Fruit fly (Drosophila melanogaster) whole organism, embryonic: ENCODE results near the gene MTPAP.

Experiments used
- Atf6 ChIP-seq: fragments of 200-800 bp; sonication (Bioruptor generic); IDR thresholded peaks from 2 replicates; pipeline ENCODE4 v1.3.6; 2022; ENCODE audit warnings: missing biosample characterization, missing genetic modification characterization
- CG10431 ChIP-seq: fragments of 200-800 bp; sonication (Bioruptor generic); optimal IDR thresholded peaks from 3 replicates; lab custom pipeline; 2018; ENCODE audit warnings: missing biosample characterization, mild to moderate bottlenecking, missing genetic modification characterization
- CG10543 ChIP-seq: fragments of 200-800 bp; sonication (Bioruptor generic); optimal IDR thresholded peaks from 3 replicates; lab custom pipeline; 2017; ENCODE audit warnings: missing biosample characterization, mild to moderate bottlenecking, missing genetic modification characterization, moderate library complexity
- CG10959 ChIP-seq: fragments of 200-800 bp; sonication (Bioruptor generic); IDR thresholded peaks from 2 replicates; pipeline ENCODE4 v1.3.6; 2022; ENCODE audit warnings: missing biosample characterization, missing genetic modification characterization
- CG11093 ChIP-seq: fragments of 200-800 bp; sonication (Bioruptor generic); IDR thresholded peaks from 3 replicates; pipeline ENCODE4 v1.3.6; 2022; ENCODE audit warnings: missing biosample characterization, missing genetic modification characterization
- CG13775 ChIP-seq: fragments of 200-800 bp; sonication (Bioruptor generic); optimal IDR thresholded peaks from 3 replicates; lab custom pipeline; 2017; ENCODE audit warnings: missing biosample characterization, mild to moderate bottlenecking, missing genetic modification characterization
- CG14014 ChIP-seq: fragments of 200-800 bp; sonication (Bioruptor generic); IDR thresholded peaks from 2 replicates; pipeline ENCODE4 v1.3.6; 2022; ENCODE audit warnings: missing biosample characterization, missing genetic modification characterization
- CG14965 ChIP-seq: fragments of 200-800 bp; sonication (Bioruptor generic); optimal IDR thresholded peaks from 2 replicates; lab custom pipeline; 2016; ENCODE audit warnings: missing biosample characterization, missing genetic modification characterization, borderline replicate concordance
- CG18011 ChIP-seq: fragments of 200-800 bp; sonication (Bioruptor generic); optimal IDR thresholded peaks from 2 replicates; lab custom pipeline; 2017; ENCODE audit warnings: missing biosample characterization, missing genetic modification characterization, mild to moderate bottlenecking, moderate library complexity, missing genotype
- CG18619 ChIP-seq: fragments of 200-800 bp; sonication (Bioruptor generic); optimal IDR thresholded peaks from 3 replicates; lab custom pipeline; 2017; ENCODE audit warnings: missing biosample characterization, mild to moderate bottlenecking, missing genetic modification characterization
- CG3163 ChIP-seq: fragments of 200-800 bp; sonication (Bioruptor generic); optimal IDR thresholded peaks from 3 replicates; lab custom pipeline; 2016; ENCODE audit warnings: missing biosample characterization, missing genetic modification characterization
- CG32532 ChIP-seq: fragments of 200-800 bp; sonication (Bioruptor generic); IDR thresholded peaks from 2 replicates; pipeline ENCODE4 v1.3.6; 2022; ENCODE audit warnings: missing biosample characterization, missing genetic modification characterization
- CG32767 ChIP-seq: fragments of 200-800 bp; sonication (Bioruptor generic); IDR thresholded peaks from 2 replicates; pipeline ENCODE4 v1.3.6; 2022; ENCODE audit warnings: missing biosample characterization, missing genetic modification characterization
- CG3281 ChIP-seq: fragments of 200-800 bp; sonication (Bioruptor generic); optimal IDR thresholded peaks from 3 replicates; lab custom pipeline; 2017; ENCODE audit warnings: missing biosample characterization, mild to moderate bottlenecking, missing genetic modification characterization
- CG33557 ChIP-seq: fragments of 200-800 bp; sonication (Bioruptor generic); optimal IDR thresholded peaks from 2 replicates; lab custom pipeline; 2019; ENCODE audit warnings: missing biosample characterization, mild to moderate bottlenecking, missing genetic modification characterization, moderate library complexity
- CG4617 ChIP-seq: fragments of 200-800 bp; sonication (Bioruptor generic); optimal IDR thresholded peaks from 3 replicates; lab custom pipeline; 2016; ENCODE audit warnings: missing biosample characterization, missing genetic modification characterization, borderline replicate concordance
- CG4820 ChIP-seq: fragments of 200-800 bp; sonication (Bioruptor generic); optimal IDR thresholded peaks from 3 replicates; lab custom pipeline; 2016; ENCODE audit warnings: missing biosample characterization, missing genetic modification characterization
- CG4854 ChIP-seq: fragments of 200-800 bp; sonication (Bioruptor generic); optimal IDR thresholded peaks from 2 replicates; lab custom pipeline; 2016; ENCODE audit warnings: missing biosample characterization, missing genetic modification characterization, inconsistent platforms
- CG5953 ChIP-seq: fragments of 200-800 bp; sonication (Bioruptor generic); IDR thresholded peaks from 2 replicates; pipeline ENCODE4 v1.3.6; 2022; ENCODE audit warnings: missing biosample characterization, missing genetic modification characterization
- CG6654 ChIP-seq: fragments of 200-800 bp; sonication (Bioruptor generic); optimal IDR thresholded peaks from 2 replicates; lab custom pipeline; 2017; ENCODE audit warnings: missing biosample characterization, mild to moderate bottlenecking, missing genetic modification characterization
- CG7271 ChIP-seq: fragments of 200-800 bp; sonication (Bioruptor generic); optimal IDR thresholded peaks from 2 replicates; lab custom pipeline; 2018; ENCODE audit warnings: missing biosample characterization, mild to moderate bottlenecking, missing genetic modification characterization, moderate library complexity
- CG7786 ChIP-seq: fragments of 200-800 bp; sonication (Bioruptor generic); optimal IDR thresholded peaks from 2 replicates; lab custom pipeline; 2016; ENCODE audit warnings: missing biosample characterization, missing genetic modification characterization
- CG8089 ChIP-seq: fragments of 200-800 bp; sonication (Bioruptor generic); optimal IDR thresholded peaks from 3 replicates; lab custom pipeline; 2016; ENCODE audit warnings: missing biosample characterization, missing genetic modification characterization
- Dbx ChIP-seq: fragments of 200-800 bp; sonication (Bioruptor generic); IDR thresholded peaks from 3 replicates; pipeline ENCODE4 v1.3.6; 2022; ENCODE audit warnings: missing biosample characterization, missing genetic modification characterization
- Dp ChIP-seq: fragments of 200-800 bp; sonication (Bioruptor generic); optimal IDR thresholded peaks from 2 replicates; lab custom pipeline; 2018; ENCODE audit warnings: missing biosample characterization, mild to moderate bottlenecking, missing genetic modification characterization, moderate library complexity
- Hr3 ChIP-seq: fragments of 200-800 bp; sonication (Bioruptor generic); optimal IDR thresholded peaks from 3 replicates; lab custom pipeline; 2016; ENCODE audit warnings: missing biosample characterization, missing genetic modification characterization
- Hsf ChIP-seq: fragments of 200-800 bp; sonication (Bioruptor generic); optimal IDR thresholded peaks from 3 replicates; lab custom pipeline; 2016; ENCODE audit warnings: missing biosample characterization, missing genetic modification characterization
- MBD-R2 ChIP-seq: fragments of 200-800 bp; sonication (Bioruptor generic); IDR thresholded peaks from 2 replicates; pipeline ENCODE4 v1.3.6; 2022; ENCODE audit warnings: missing biosample characterization, missing genetic modification characterization
- Nf-YB ChIP-seq: fragments of 200-800 bp; sonication (Bioruptor generic); optimal IDR thresholded peaks from 3 replicates; lab custom pipeline; 2019; ENCODE audit warnings: missing biosample characterization, mild to moderate bottlenecking, missing genetic modification characterization, moderate library complexity
- NfI ChIP-seq: fragments of 200-800 bp; sonication (Bioruptor generic); optimal IDR thresholded peaks from 3 replicates; lab custom pipeline; 2018; ENCODE audit warnings: missing biosample characterization, mild to moderate bottlenecking, missing genetic modification characterization, moderate library complexity
- Rx ChIP-seq: fragments of 200-800 bp; sonication (Bioruptor generic); IDR thresholded peaks from 2 replicates; pipeline ENCODE4 v1.3.6; 2022; ENCODE audit warnings: missing biosample characterization, missing genetic modification characterization
- al ChIP-seq: fragments of 200-800 bp; sonication (Bioruptor generic); IDR thresholded peaks from 2 replicates; pipeline ENCODE4 v1.3.6; 2022; ENCODE audit warnings: missing biosample characterization, missing genetic modification characterization
- ci ChIP-seq: fragments of 200-800 bp; sonication (Bioruptor generic); IDR thresholded peaks from 3 replicates; pipeline ENCODE4 v1.3.6; 2022; ENCODE audit warnings: missing biosample characterization, missing genetic modification characterization
- crol ChIP-seq: fragments of 200-800 bp; sonication (Bioruptor generic); IDR thresholded peaks from 2 replicates; pipeline ENCODE4 v1.3.6; 2022; ENCODE audit warnings: missing biosample characterization, missing genetic modification characterization
- disco-r ChIP-seq: fragments of 200-800 bp; sonication (Bioruptor generic); optimal IDR thresholded peaks from 2 replicates; lab custom pipeline; 2016; ENCODE audit warnings: missing biosample characterization, missing genetic modification characterization
- eyg ChIP-seq: fragments of 200-800 bp; sonication (Bioruptor generic); optimal IDR thresholded peaks from 3 replicates; lab custom pipeline; 2016; ENCODE audit warnings: missing biosample characterization, missing genetic modification characterization
- fu2 ChIP-seq: fragments of 200-800 bp; sonication (Bioruptor generic); optimal IDR thresholded peaks from 2 replicates; lab custom pipeline; 2016; ENCODE audit warnings: missing biosample characterization, missing genetic modification characterization
- mld ChIP-seq: fragments of 200-800 bp; sonication (Bioruptor generic); IDR thresholded peaks from 3 replicates; pipeline ENCODE4 v1.3.6; 2022; ENCODE audit warnings: missing biosample characterization, missing genetic modification characterization; ENCODE audit not compliant: partially characterized antibody
- phol ChIP-seq: fragments of 200-800 bp; sonication (Bioruptor generic); optimal IDR thresholded peaks from 3 replicates; lab custom pipeline; 2018; ENCODE audit warnings: missing biosample characterization, mild to moderate bottlenecking, missing genetic modification characterization, moderate library complexity
- pum ChIP-seq: fragments of 200-800 bp; sonication (Bioruptor generic); optimal IDR thresholded peaks from 2 replicates; lab custom pipeline; 2016; ENCODE audit warnings: missing biosample characterization, missing genetic modification characterization
- schlank ChIP-seq: fragments of 200-800 bp; sonication (Bioruptor generic); optimal IDR thresholded peaks from 2 replicates; lab custom pipeline; 2018; ENCODE audit warnings: missing biosample characterization, mild to moderate bottlenecking, missing genetic modification characterization
- shn ChIP-seq: fragments of 200-800 bp; sonication (Bioruptor generic); optimal IDR thresholded peaks from 3 replicates; lab custom pipeline; 2016; ENCODE audit warnings: missing biosample characterization, missing genetic modification characterization
- sob ChIP-seq: fragments of 200-800 bp; sonication (Bioruptor generic); IDR thresholded peaks from 2 replicates; pipeline ENCODE4 v1.3.6; 2022; ENCODE audit warnings: missing biosample characterization, missing genetic modification characterization
- ssp ChIP-seq: fragments of 200-800 bp; sonication (Bioruptor generic); IDR thresholded peaks from 2 replicates; pipeline ENCODE4 v1.3.6; 2022; ENCODE audit warnings: missing biosample characterization, missing genetic modification characterization
- toy ChIP-seq: fragments of 200-800 bp; sonication (Bioruptor generic); IDR thresholded peaks from 2 replicates; pipeline ENCODE4 v1.3.6; 2022; ENCODE audit warnings: missing biosample characterization, missing genetic modification characterization
- tx ChIP-seq: fragments of 200-800 bp; sonication (Bioruptor generic); optimal IDR thresholded peaks from 2 replicates; lab custom pipeline; 2016; ENCODE audit warnings: missing biosample characterization, missing genetic modification characterization
- unpg ChIP-seq: fragments of 200-800 bp; sonication (Bioruptor generic); optimal IDR thresholded peaks from 3 replicates; lab custom pipeline; 2018; ENCODE audit warnings: missing biosample characterization, mild to moderate bottlenecking, missing genetic modification characterization, moderate library complexity
- vfl ChIP-seq: fragments of 200-800 bp; sonication (Bioruptor generic); optimal IDR thresholded peaks from 2 replicates; lab custom pipeline; 2016; ENCODE audit warnings: missing biosample characterization, missing genetic modification characterization
- vnd ChIP-seq: fragments of 200-800 bp; sonication (Bioruptor generic); IDR thresholded peaks from 3 replicates; pipeline ENCODE4 v1.3.6; 2022; ENCODE audit warnings: missing biosample characterization, missing genetic modification characterization; ENCODE audit not compliant: partially characterized antibody
- vvl ChIP-seq: fragments of 200-800 bp; sonication (Bioruptor generic); IDR thresholded peaks from 2 replicates; pipeline ENCODE4 v1.3.6; 2022; ENCODE audit warnings: missing biosample characterization, missing genetic modification characterization

Gene MTPAP

DNA sequence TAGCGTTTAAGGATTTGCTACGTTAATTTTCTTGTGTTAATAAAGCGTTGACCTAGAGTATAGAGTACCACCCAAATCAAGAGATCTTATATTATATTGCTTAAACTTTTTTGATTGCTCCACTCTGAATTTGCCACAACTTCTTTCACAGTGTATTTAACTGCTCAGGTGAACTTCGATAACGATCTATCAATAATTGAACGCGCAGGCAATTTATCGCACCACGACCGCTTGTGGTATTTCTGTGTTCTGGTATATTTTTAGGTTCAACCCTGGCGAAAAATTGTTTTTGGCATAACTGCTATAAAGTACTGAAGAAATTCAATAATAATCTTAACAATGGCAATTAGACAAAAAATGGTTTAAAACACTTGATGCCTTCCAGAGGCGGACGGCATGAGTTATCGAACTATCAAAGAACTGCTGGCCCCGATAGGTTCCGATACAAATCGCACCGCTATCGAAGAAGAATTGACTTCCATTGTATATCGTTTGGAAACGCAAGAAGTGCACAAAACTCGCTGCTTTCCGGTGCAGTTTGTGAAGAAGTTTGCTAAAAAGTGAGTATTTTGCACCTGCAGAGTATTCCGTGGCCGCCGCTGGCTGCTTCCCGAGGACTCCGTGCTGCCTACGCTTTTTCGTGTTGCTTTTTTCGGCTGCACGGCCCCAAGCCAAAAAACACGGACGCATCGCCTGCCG lies 21.1 kb upstream of the MTPAP start, which contains the start of gene ssx (continued):
- no peak for TF ChIP-seq CG7271
- TF ChIP-seq eyg (GFP tag; lab: Kevin White, UChicago) = no peak
- no peak for TF ChIP-seq fu2
- TF ChIP-seq CG11093 = no peak
- TF ChIP-seq CG4854 (GFP tag; lab: Kevin White, UChicago) = no peak
- TF ChIP-seq CG8089 (GFP tag; lab: Kevin White, UChicago) = peak; percentile 12
- TF ChIP-seq vfl = no peak
- no peak for TF ChIP-seq CG10959
- peak; percentile 56; the same call in 1 of the 2 replicates for TF ChIP-seq CG32532 (GFP tag; lab: Robert Waterston, UW)
- peak; percentile 69 for TF ChIP-seq ci (GFP tag; lab: Robert Waterston, UW)
- no peak for TF ChIP-seq CG10431 (GFP tag; lab: Kevin White, UChicago)
- TF ChIP-seq Atf6 (GFP tag; lab: Robert Waterston, UW) = peak; percentile 42; the same call in 1 of the 2 replicates
- TF ChIP-seq sob (GFP tag; lab: Robert Waterston, UW) = peak; percentile 42; the same call in 1 of the 2 replicates
- peak; percentile 42 for TF ChIP-seq Dp (GFP tag; lab: Kevin White, UChicago)
- TF ChIP-seq mld = peak; percentile 82
- peak; percentile 52 for TF ChIP-seq vvl (GFP tag; lab: Robert Waterston, UW)
- TF ChIP-seq Dbx = no peak
- no peak for TF ChIP-seq CG14965 (GFP tag; lab: Kevin White, UChicago)
- no peak for TF ChIP-seq phol (tag; lab: Kevin White, UChicago)
- TF ChIP-seq CG7786 (GFP tag; lab: Kevin White, UChicago) = no peak
- TF ChIP-seq CG5953 (GFP tag; lab: Robert Waterston, UW) = 0 out of 2 replicates have a peak, but pooled peaks have one; percentile 46
- TF ChIP-seq MBD-R2 = no peak; the same call in 1 of the 2 replicates
- TF ChIP-seq CG18619 (GFP tag; lab: Kevin White, UChicago) = no peak
- peak; percentile 14 for TF ChIP-seq NfI (GFP tag; lab: Kevin White, UChicago)
- TF ChIP-seq al (GFP tag; lab: Robert Waterston, UW) = 0 out of 2 replicates have a peak, but pooled peaks have one; percentile 4
- TF ChIP-seq Rx (GFP tag; lab: Robert Waterston, UW) = peak; percentile 44; the same call in 1 of the 2 replicates
- peak; percentile 7 for TF ChIP-seq CG4820
- peak; percentile 33 for TF ChIP-seq pum (GFP tag; lab: Kevin White, UChicago)
- TF ChIP-seq CG13775 (GFP tag; lab: Kevin White, UChicago) = peak; percentile 25
- peak; percentile 65 for TF ChIP-seq shn (GFP tag; lab: Kevin White, UChicago)
- peak; percentile 13 for TF ChIP-seq tx
- peak; percentile 56 for TF ChIP-seq unpg (GFP tag; lab: Kevin White, UChicago)
- no peak for TF ChIP-seq CG10543
- no peak for TF ChIP-seq crol
- peak; percentile 26 for TF ChIP-seq CG4617 (GFP tag; lab: Kevin White, UChicago)
- TF ChIP-seq CG32767 (GFP tag; lab: Robert Waterston, UW) = 0 out of 2 replicates have a peak, but pooled peaks have one; percentile 35
- no peak for TF ChIP-seq CG6654 (GFP tag; lab: Kevin White, UChicago)
- TF ChIP-seq CG33557 (GFP tag; lab: Kevin White, UChicago) = no peak
- TF ChIP-seq vnd = peak; percentile 89
- no peak for TF ChIP-seq CG18011
- no peak for TF ChIP-seq toy
- peak; percentile 22 for TF ChIP-seq Hr3 (GFP tag; lab: Kevin White, UChicago)
- TF ChIP-seq ssp (GFP tag; lab: Robert Waterston, UW) = no peak
- TF ChIP-seq disco-r (GFP tag; lab: Kevin White, UChicago) = no peak
- peak; percentile 52 for TF ChIP-seq Hsf (GFP tag; lab: Kevin White, UChicago)
- no peak for TF ChIP-seq Nf-YB
- no peak for TF ChIP-seq schlank (tag; lab: Kevin White, UChicago)
- no peak for TF ChIP-seq CG3163 (GFP tag; lab: Kevin White, UChicago)
- no peak for TF ChIP-seq CG3281
- TF ChIP-seq CG14014 = 0 out of 2 replicates have a peak, but pooled peaks have one; percentile 50
